Worm (Caenorhabditis elegans) whole organism, early embryonic: Measurements from ENCODE around the gene abts-4.

ENCODE experiments used
- aly-1 ChIP-seq: sonication (generic microtip); optimal IDR thresholded peaks from 2 replicates; lab custom pipeline; 2016; ENCODE audit warnings: missing genetic modification characterization, missing compliant biosample characterization
- ama-1 ChIP-seq: fragments of 150-350 bp; optimal IDR thresholded peaks from 2 replicates; lab custom pipeline; 2014
- ets-7 ChIP-seq: sonication (generic microtip); optimal IDR thresholded peaks from 2 replicates; lab custom pipeline; 2016; ENCODE audit warnings: missing genotype, missing genetic modification characterization, missing compliant biosample characterization
- flt-1 ChIP-seq: fragments of 200-800 bp; sonication (Bioruptor generic); IDR thresholded peaks from 2 replicates; pipeline ENCODE4 v1.3.6; 2022; ENCODE audit warnings: missing genetic modification characterization, missing compliant biosample characterization
- hmg-4 ChIP-seq: fragments of 200-800 bp; sonication (Bioruptor generic); optimal IDR thresholded peaks from 2 replicates; lab custom pipeline; 2018; ENCODE audit warnings: mild to moderate bottlenecking, missing genetic modification characterization, missing compliant biosample characterization
- pes-1 ChIP-seq: fragments of 200-800 bp; sonication (Bioruptor generic); IDR thresholded peaks from 2 replicates; pipeline ENCODE4 v1.3.6; 2022; ENCODE audit warnings: missing genetic modification reagents, missing genetic modification characterization, missing compliant biosample characterization
- sea-1 ChIP-seq: fragments of 200-800 bp; sonication (Bioruptor generic); conservative IDR thresholded peaks from 2 replicates; pipeline ENCODE4 v1.3.6; 2022; ENCODE audit warnings: missing genetic modification characterization, missing compliant biosample characterization
- tra-4 ChIP-seq: sonication (generic microtip); optimal IDR thresholded peaks from 2 replicates; lab custom pipeline; 2017; ENCODE audit warnings: missing genetic modification characterization, missing compliant biosample characterization

DNA sequence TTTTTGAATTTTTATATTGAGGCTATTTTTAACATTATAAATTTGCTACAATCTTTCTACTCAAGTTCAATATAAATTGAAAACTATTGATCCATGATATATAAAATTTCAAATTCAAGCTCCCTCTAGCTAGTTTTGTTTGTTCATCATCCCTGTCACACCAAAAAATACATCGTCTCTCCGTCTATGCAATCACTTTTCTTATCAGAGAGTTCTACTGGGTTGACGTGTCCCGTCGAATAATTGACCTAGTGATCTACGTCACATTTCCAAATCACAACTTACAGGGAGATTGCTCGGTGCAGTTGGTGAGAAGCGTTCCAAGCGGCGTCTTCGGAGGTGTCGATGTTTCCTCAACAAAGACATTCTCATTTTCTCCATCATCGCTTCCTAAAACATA, 327 bp downstream of the abts-4 start:
- no peak for TF ChIP-seq aly-1 (tag; lab: Kevin White, UChicago)
- TF ChIP-seq tra-4 (tag; lab: Kevin White, UChicago): no peak
- TF ChIP-seq ama-1 (lab: Kevin White, UChicago): no peak
- TF ChIP-seq hmg-4: no peak
- TF ChIP-seq pes-1: no peak
- no peak for TF ChIP-seq flt-1 (GFP tag; lab: Robert Waterston, UW)
- no peak for TF ChIP-seq ets-7 (tag; lab: Kevin White, UChicago)
- no peak for TF ChIP-seq sea-1 (GFP tag; lab: Robert Waterston, UW)
